Fruit fly (Drosophila melanogaster): ENCODE measurements around the gene CG13004.
A peak's percentile ranks its signal among the peaks of the same experiment; 100 is the strongest.

The CG13004 gene

DNA sequence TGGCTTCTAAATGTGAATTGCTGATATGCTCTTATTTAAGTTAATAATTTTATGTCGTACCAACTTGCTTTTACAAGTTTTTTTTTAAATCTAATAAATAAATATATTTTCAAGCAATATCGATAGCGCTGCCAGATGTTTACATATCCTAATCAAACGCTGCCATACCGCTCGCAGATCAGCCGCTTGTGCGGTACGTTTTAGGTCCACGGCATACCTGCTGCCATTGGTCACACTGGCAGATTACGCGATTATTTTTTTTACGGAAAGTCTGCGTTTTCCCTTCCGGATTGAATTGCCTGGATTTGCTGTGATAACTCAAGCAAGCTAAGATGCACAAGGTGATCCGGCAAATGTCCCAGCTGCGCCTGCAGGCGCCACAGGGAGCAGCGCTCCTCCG lies 51.6 kb downstream of the CG13004 start, which contains the start of gene mRpL22 (continued):
- TF ChIP-seq CG4617 (GFP tag; optimal IDR thresholded peaks at IDR 0.05; ENCODE audit: borderline replicate concordance) (peak; percentile 35), CG14710 (tag; optimal IDR thresholded peaks at IDR 0.05) (peak; percentile 56), Abd-B (GFP tag; optimal IDR thresholded peaks at IDR 0.05) (no peak), tin (GFP tag; optimal IDR thresholded peaks at IDR 0.05) (no peak), MBD-R2 (GFP tag; IDR thresholded peaks at IDR 0.05) (peak; percentile 73)

DNA sequence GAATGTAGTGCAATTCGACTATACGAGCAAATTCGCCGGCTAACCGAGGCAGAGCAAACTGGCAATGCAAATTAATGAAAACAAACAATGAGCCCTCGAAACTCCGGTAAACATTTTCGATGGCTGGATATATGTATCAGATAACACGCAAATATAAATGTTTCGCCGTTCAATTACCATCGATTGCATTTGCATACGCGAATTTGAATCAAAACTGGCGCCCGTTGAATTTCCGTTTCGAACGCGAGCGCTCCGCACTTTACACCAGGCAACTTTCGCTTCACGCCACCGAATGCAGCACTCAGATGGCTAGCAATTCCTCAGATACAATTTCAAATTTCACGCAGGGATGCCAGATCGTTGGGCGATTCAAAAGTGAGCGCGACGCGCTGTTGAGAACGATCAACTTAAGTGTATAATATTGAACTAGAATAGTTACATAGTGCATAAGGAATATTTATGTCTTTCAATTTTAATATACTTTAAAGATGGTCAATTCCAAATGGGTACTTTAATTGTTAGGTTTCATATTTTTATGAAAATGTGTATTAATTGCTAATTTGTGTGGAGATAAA lies 52.1 kb downstream of the CG13004 start, which contains the start of gene if:
Gene if (minus strand): TSS at position 294 of the 575 bp plus-strand sequence.
- TF ChIP-seq CG8359 (GFP tag; optimal IDR thresholded peaks at IDR 0.05; ENCODE audit: borderline replicate concordance): no peak
- TF ChIP-seq CG1603 (tag; optimal IDR thresholded peaks at IDR 0.05): peak; percentile 24
- TF ChIP-seq Gug (GFP tag; IDR thresholded peaks at IDR 0.05): no peak
- TF ChIP-seq hkb (optimal IDR thresholded peaks at IDR 0.05): no peak
- 0 out of 2 replicates have a peak, but pooled peaks have one; percentile 20 for TF ChIP-seq hkb (GFP tag; IDR thresholded peaks at IDR 0.05)
- no peak for TF ChIP-seq ash1 (GFP tag; optimal IDR thresholded peaks at IDR 0.05)
- peak; percentile 75 for TF ChIP-seq Med (GFP tag)
- peak; percentile 39 for TF ChIP-seq Myb (GFP tag; optimal IDR thresholded peaks at IDR 0.05)
- TF ChIP-seq tio (GFP tag; optimal IDR thresholded peaks at IDR 0.05): no peak
- TF ChIP-seq chm (GFP tag; IDR thresholded peaks at IDR 0.05): peak; percentile 60
- TF ChIP-seq tll (GFP tag; optimal IDR thresholded peaks at IDR 0.05): no peak
- peak; percentile 33; the same call in 1 of the 2 replicates for TF ChIP-seq amos (GFP tag; IDR thresholded peaks at IDR 0.05; ENCODE audit: partially characterized antibody)
- TF ChIP-seq Blimp-1 (GFP tag; optimal IDR thresholded peaks at IDR 0.05): peak; percentile 7
- peak; percentile 81 for TF ChIP-seq Dp (GFP tag; optimal IDR thresholded peaks at IDR 0.05)
- peak; percentile 48; the same call in 1 of the 2 replicates for TF ChIP-seq rib (GFP tag; IDR thresholded peaks at IDR 0.05)
- 0 out of 3 replicates have a peak, but pooled peaks have one; percentile 7 for TF ChIP-seq CG6791 (GFP tag; IDR thresholded peaks at IDR 0.05; ENCODE audit: partially characterized antibody)
- TF ChIP-seq CG42726 (GFP tag; IDR thresholded peaks at IDR 0.05; ENCODE audit: partially characterized antibody): 0 out of 2 replicates have a peak, but pooled peaks have one; percentile 25
- TF ChIP-seq tna (GFP tag; IDR thresholded peaks at IDR 0.05; ENCODE audit: partially characterized antibody): 0 out of 2 replicates have a peak, but pooled peaks have one; percentile 50
- no peak for TF ChIP-seq lilli (GFP tag; optimal IDR thresholded peaks at IDR 0.05)
- TF ChIP-seq sc (optimal IDR thresholded peaks at IDR 0.05): no peak
- no peak for TF ChIP-seq sc (GFP tag; optimal IDR thresholded peaks at IDR 0.05)
- 0 out of 3 replicates have a peak, but pooled peaks have one; percentile 24 for TF ChIP-seq CG17361 (GFP tag; IDR thresholded peaks at IDR 0.05)
- no peak for TF ChIP-seq pum (GFP tag; optimal IDR thresholded peaks at IDR 0.05)
- TF ChIP-seq E2f1 (GFP tag; IDR thresholded peaks at IDR 0.05): no peak
- no peak for TF ChIP-seq Hmx (GFP tag; optimal IDR thresholded peaks at IDR 0.05)
- TF ChIP-seq E2f2 (GFP tag; IDR thresholded peaks at IDR 0.05): peak; percentile 87
- 0 out of 3 replicates have a peak, but pooled peaks have one; percentile 8 for TF ChIP-seq CG2199 (GFP tag; IDR thresholded peaks at IDR 0.05)
- TF ChIP-seq Jarid2 (GFP tag; optimal IDR thresholded peaks at IDR 0.05): peak; percentile 59
- TF ChIP-seq vvl (GFP tag; IDR thresholded peaks at IDR 0.05): peak; percentile 45; the same call in 1 of the 2 replicates
- peak; percentile 31; the same call in 1 of the 2 replicates for TF ChIP-seq bbx (GFP tag; IDR thresholded peaks at IDR 0.05; ENCODE audit: partially characterized antibody)
- TF ChIP-seq sens (GFP tag): no peak
- TF ChIP-seq chinmo (GFP tag; IDR thresholded peaks at IDR 0.05; ENCODE audit: partially characterized antibody): 0 out of 4 replicates have a peak, but pooled peaks have one; percentile 56
- 0 out of 3 replicates have a peak, but pooled peaks have one; percentile 42 for TF ChIP-seq z (GFP tag; IDR thresholded peaks at IDR 0.05)
- TF ChIP-seq CG7357 (GFP tag; IDR thresholded peaks at IDR 0.05): no peak
- TF ChIP-seq CG5245 (GFP tag; optimal IDR thresholded peaks at IDR 0.05): no peak
- TF ChIP-seq D19B (GFP tag; optimal IDR thresholded peaks at IDR 0.05): no peak
- no peak for TF ChIP-seq CG4730 (GFP tag; IDR thresholded peaks at IDR 0.05)
- peak; percentile 31 for TF ChIP-seq CTCF (GFP tag; optimal IDR thresholded peaks at IDR 0.05)
- no peak for TF ChIP-seq CG8290 (GFP tag; optimal IDR thresholded peaks at IDR 0.05)
- TF ChIP-seq CG8290 (tag; optimal IDR thresholded peaks at IDR 0.05): peak in 1 of 2 experiments; percentile 25
- no peak for TF ChIP-seq Camta (GFP tag; optimal IDR thresholded peaks at IDR 0.05)
- TF ChIP-seq sisA (GFP tag; IDR thresholded peaks at IDR 0.05): no peak
- TF ChIP-seq CG15514 (GFP tag; optimal IDR thresholded peaks at IDR 0.05): no peak
- no peak for TF ChIP-seq Nf-YB (GFP tag; optimal IDR thresholded peaks at IDR 0.05)

Data from whole organism, embryonic.